Worm (Caenorhabditis elegans): ENCODE measurements around the gene prdx-3.

ce11 chrIII:4453301-4453700 is 46.1 kb downstream of the prdx-3 start:
- TF ChIP-seq ceh-83 (GFP tag; optimal IDR thresholded peaks at IDR 0.05) = no peak
- no peak for TF ChIP-seq lin-13 (tag; optimal IDR thresholded peaks at IDR 0.05)
- no peak for TF ChIP-seq unc-62 (GFP tag; optimal IDR thresholded peaks at IDR 0.05)
- no peak for TF ChIP-seq nhr-28 (tag; optimal IDR thresholded peaks at IDR 0.05)
- TF ChIP-seq nhr-237 (tag; optimal IDR thresholded peaks at IDR 0.05) = no peak
- TF ChIP-seq M03D4.4 (tag; optimal IDR thresholded peaks at IDR 0.05) = no peak
